Fruit fly (Drosophila melanogaster) whole organism, embryonic: Measurements from ENCODE around the gene CG11550.

Experiments
- Aef1 ChIP-seq: fragments of 200-800 bp; sonication (Bioruptor generic); IDR thresholded peaks from 3 replicates; pipeline ENCODE4 v1.3.6; 2022; ENCODE audit warnings: missing biosample characterization, missing genetic modification characterization
- Blimp-1 ChIP-seq: fragments of 200-800 bp; sonication (Bioruptor generic); optimal IDR thresholded peaks from 3 replicates; lab custom pipeline; 2018; ENCODE audit warnings: missing biosample characterization, missing genetic modification characterization, mild to moderate bottlenecking, moderate library complexity, missing genetic modification reagents
- CG10321 ChIP-seq: fragments of 200-800 bp; sonication (Bioruptor generic); IDR thresholded peaks from 2 replicates; pipeline ENCODE4 v1.3.6; 2022; ENCODE audit warnings: missing biosample characterization, missing genetic modification characterization
- CG10654 ChIP-seq: fragments of 200-800 bp; sonication (Bioruptor generic); optimal IDR thresholded peaks from 2 replicates; lab custom pipeline; 2016; ENCODE audit warnings: missing biosample characterization, missing genetic modification characterization
- CG10979 ChIP-seq: fragments of 200-800 bp; sonication (Bioruptor generic); optimal IDR thresholded peaks from 2 replicates; lab custom pipeline; 2018; ENCODE audit warnings: missing biosample characterization, mild to moderate bottlenecking, missing genetic modification characterization, moderate library complexity
- CG13287 ChIP-seq: fragments of 200-800 bp; sonication (Bioruptor generic); IDR thresholded peaks from 2 replicates; pipeline ENCODE4 v1.3.6; 2022; ENCODE audit warnings: missing biosample characterization, missing genetic modification characterization; ENCODE audit not compliant: partially characterized antibody
- CG14710 ChIP-seq: fragments of 200-800 bp; sonication (Bioruptor generic); optimal IDR thresholded peaks from 3 replicates; lab custom pipeline; 2019; ENCODE audit warnings: missing biosample characterization, mild to moderate bottlenecking, missing genetic modification characterization, moderate library complexity
- CG30403 ChIP-seq: fragments of 200-800 bp; sonication (Bioruptor generic); optimal IDR thresholded peaks from 3 replicates; lab custom pipeline; 2016; ENCODE audit warnings: missing biosample characterization, missing genetic modification characterization
- CG3163 ChIP-seq: fragments of 200-800 bp; sonication (Bioruptor generic); optimal IDR thresholded peaks from 3 replicates; lab custom pipeline; 2016; ENCODE audit warnings: missing biosample characterization, missing genetic modification characterization
- CG4424 ChIP-seq: fragments of 200-800 bp; sonication (Bioruptor generic); optimal IDR thresholded peaks from 3 replicates; lab custom pipeline; 2016; ENCODE audit warnings: missing biosample characterization, missing genetic modification characterization
- CG4617 ChIP-seq: fragments of 200-800 bp; sonication (Bioruptor generic); optimal IDR thresholded peaks from 3 replicates; lab custom pipeline; 2016; ENCODE audit warnings: missing biosample characterization, missing genetic modification characterization, borderline replicate concordance
- CG4820 ChIP-seq: fragments of 200-800 bp; sonication (Bioruptor generic); optimal IDR thresholded peaks from 3 replicates; lab custom pipeline; 2016; ENCODE audit warnings: missing biosample characterization, missing genetic modification characterization
- CG6175 ChIP-seq: fragments of 200-800 bp; sonication (Bioruptor generic); IDR thresholded peaks from 3 replicates; pipeline ENCODE4 v1.3.6; 2022; ENCODE audit warnings: missing biosample characterization, missing genetic modification characterization
- CG6272 ChIP-seq: fragments of 200-800 bp; sonication (Bioruptor generic); IDR thresholded peaks from 2 replicates; pipeline ENCODE4 v1.3.6; 2022; ENCODE audit warnings: missing biosample characterization, missing genetic modification characterization
- CG6683 ChIP-seq: fragments of 200-800 bp; sonication (Bioruptor generic); optimal IDR thresholded peaks from 2 replicates; lab custom pipeline; 2017; ENCODE audit warnings: missing biosample characterization, mild to moderate bottlenecking, missing genetic modification characterization, missing genetic modification reagents
- CG6813 ChIP-seq: fragments of 200-800 bp; sonication (Bioruptor generic); optimal IDR thresholded peaks from 2 replicates; lab custom pipeline; 2017; ENCODE audit warnings: missing biosample characterization, missing genetic modification characterization, mild to moderate bottlenecking, moderate library complexity, missing genetic modification reagents
- CG8281 ChIP-seq: fragments of 200-800 bp; sonication (Bioruptor generic); optimal IDR thresholded peaks from 2 replicates; lab custom pipeline; 2018; ENCODE audit warnings: missing biosample characterization, mild to moderate bottlenecking, missing genetic modification characterization, moderate library complexity
- CG8944 ChIP-seq: fragments of 200-800 bp; sonication (Bioruptor generic); optimal IDR thresholded peaks from 3 replicates; lab custom pipeline; 2016; ENCODE audit warnings: missing biosample characterization, missing genetic modification characterization
- CkIIα-i1 ChIP-seq: fragments of 200-800 bp; sonication (Bioruptor generic); IDR thresholded peaks from 2 replicates; pipeline ENCODE4 v1.3.6; 2022; ENCODE audit warnings: missing biosample characterization, missing genetic modification characterization
- CoRest ChIP-seq: fragments of 200-800 bp; sonication (Bioruptor generic); optimal IDR thresholded peaks from 3 replicates; lab custom pipeline; 2018; ENCODE audit warnings: missing biosample characterization, mild to moderate bottlenecking, missing genetic modification characterization, moderate library complexity
- Ets65A ChIP-seq: fragments of 200-800 bp; sonication (Bioruptor generic); peaks from one replicate; lab custom pipeline; 2016; ENCODE audit warnings: missing biosample characterization, missing genetic modification characterization
- Mad ChIP-seq: fragments of 200-800 bp; sonication (Bioruptor generic); optimal IDR thresholded peaks from 2 replicates; lab custom pipeline; 2016; ENCODE audit warnings: missing biosample characterization, missing genetic modification characterization
- Med ChIP-seq: fragments of 200-800 bp; sonication (Bioruptor generic); peaks from one replicate; lab custom pipeline; 2016; ENCODE audit warnings: missing biosample characterization, missing genetic modification characterization, mild to moderate bottlenecking, inconsistent platforms, moderate library complexity
- Pdp1 ChIP-seq, 2 experiments: fragments of 200-800 bp; sonication (Bioruptor generic); optimal IDR thresholded peaks; 3 replicates each; lab custom pipeline; 2016; ENCODE audit warnings: missing biosample characterization in 2 of 2, missing genetic modification characterization in 2 of 2, mild to moderate bottlenecking in 1 of 2, moderate library complexity in 1 of 2
- Rfx ChIP-seq: fragments of 200-800 bp; sonication (Bioruptor generic); IDR thresholded peaks from 2 replicates; pipeline ENCODE4 v1.3.6; 2022; ENCODE audit warnings: missing biosample characterization, missing genetic modification characterization
- Sry-β ChIP-seq: fragments of 200-800 bp; sonication (Bioruptor generic); optimal IDR thresholded peaks from 2 replicates; lab custom pipeline; 2018; ENCODE audit warnings: missing biosample characterization, mild to moderate bottlenecking, missing genetic modification characterization, moderate library complexity
- Taf1 ChIP-seq: fragments of 200-800 bp; sonication (Bioruptor generic); IDR thresholded peaks from 2 replicates; pipeline ENCODE4 v1.3.6; 2022; ENCODE audit warnings: missing biosample characterization, missing genetic modification characterization
- ab ChIP-seq: fragments of 200-800 bp; sonication (Bioruptor generic); optimal IDR thresholded peaks from 2 replicates; lab custom pipeline; 2016; ENCODE audit warnings: missing biosample characterization, missing genetic modification characterization
- amos ChIP-seq: fragments of 200-800 bp; sonication (Bioruptor generic); IDR thresholded peaks from 2 replicates; pipeline ENCODE4 v1.3.6; 2022; ENCODE audit warnings: missing biosample characterization, missing genetic modification characterization; ENCODE audit not compliant: partially characterized antibody
- ara ChIP-seq: fragments of 200-800 bp; sonication (Bioruptor generic); IDR thresholded peaks from 2 replicates; pipeline ENCODE4 v1.3.6; 2022; ENCODE audit warnings: missing biosample characterization, missing genetic modification characterization
- bbx ChIP-seq: fragments of 200-800 bp; sonication (Bioruptor generic); IDR thresholded peaks from 2 replicates; pipeline ENCODE4 v1.3.6; 2022; ENCODE audit warnings: missing biosample characterization, missing genetic modification characterization; ENCODE audit not compliant: partially characterized antibody
- chinmo ChIP-seq: fragments of 200-800 bp; sonication (Bioruptor generic); IDR thresholded peaks from 4 replicates; pipeline ENCODE4 v1.3.6; 2022; ENCODE audit warnings: missing biosample characterization, missing genetic modification characterization; ENCODE audit not compliant: partially characterized antibody
- corto ChIP-seq: fragments of 200-800 bp; sonication (Bioruptor generic); optimal IDR thresholded peaks from 2 replicates; lab custom pipeline; 2016; ENCODE audit warnings: missing biosample characterization, mild to moderate bottlenecking, missing genetic modification characterization, moderate library complexity
- crp ChIP-seq, 2 experiments: fragments of 200-800 bp; sonication (Bioruptor generic); optimal IDR thresholded peaks; 2 replicates in 1 of 2; 3 replicates in 1 of 2; lab custom pipeline; 2017; ENCODE audit warnings: missing biosample characterization in 2 of 2, missing genetic modification characterization in 2 of 2, mild to moderate bottlenecking in 1 of 2, moderate library complexity in 1 of 2
- emc ChIP-seq: fragments of 200-800 bp; sonication (Bioruptor generic); optimal IDR thresholded peaks from 2 replicates; lab custom pipeline; 2016; ENCODE audit warnings: missing biosample characterization, missing genetic modification characterization
- ftz-f1 ChIP-seq: fragments of 200-800 bp; sonication (Bioruptor generic); optimal IDR thresholded peaks from 2 replicates; lab custom pipeline; 2016; ENCODE audit warnings: missing biosample characterization, missing genetic modification characterization
- ken ChIP-seq: fragments of 200-800 bp; sonication (Bioruptor generic); IDR thresholded peaks from 3 replicates; pipeline ENCODE4 v1.3.6; 2022; ENCODE audit warnings: missing biosample characterization, missing genetic modification characterization
- lbe ChIP-seq: fragments of 200-800 bp; sonication (Bioruptor generic); optimal IDR thresholded peaks from 2 replicates; lab custom pipeline; 2016; ENCODE audit warnings: missing biosample characterization, mild to moderate bottlenecking, missing genetic modification characterization
- lola ChIP-seq, 3 experiments: fragments of >200 bp in 2 of 3; fragments of 200-800 bp in 1 of 3; sonication (Bioruptor generic) in 1 of 3; optimal IDR thresholded peaks; 2 replicates each; lab custom pipeline; 2017 to 2019; ENCODE audit warnings: missing biosample characterization in 3 of 3, missing genetic modification characterization in 3 of 3, mild to moderate bottlenecking in 1 of 3, moderate library complexity in 1 of 3
- nau ChIP-seq: fragments of 200-800 bp; sonication (Bioruptor generic); optimal IDR thresholded peaks from 3 replicates; lab custom pipeline; 2017; ENCODE audit warnings: missing biosample characterization, mild to moderate bottlenecking, missing genetic modification characterization, missing genetic modification reagents
- nom ChIP-seq: fragments of 200-800 bp; sonication (Bioruptor generic); optimal IDR thresholded peaks from 2 replicates; lab custom pipeline; 2017; ENCODE audit warnings: missing biosample characterization, missing genetic modification characterization, mild to moderate bottlenecking, moderate library complexity, missing genetic modification reagents
- pum ChIP-seq: fragments of 200-800 bp; sonication (Bioruptor generic); optimal IDR thresholded peaks from 2 replicates; lab custom pipeline; 2016; ENCODE audit warnings: missing biosample characterization, missing genetic modification characterization
- ranshi ChIP-seq: fragments of 200-800 bp; sonication (Bioruptor generic); IDR thresholded peaks from 2 replicates; pipeline ENCODE4 v1.3.6; 2022; ENCODE audit warnings: missing biosample characterization, missing genetic modification characterization
- sens ChIP-seq: fragments of 200-800 bp; sonication (Bioruptor generic); peaks from one replicate; lab custom pipeline; 2016; ENCODE audit warnings: missing biosample characterization, missing genetic modification characterization
- stc ChIP-seq: fragments of 200-800 bp; sonication (Bioruptor generic); IDR thresholded peaks from 2 replicates; pipeline ENCODE4 v1.3.6; 2022; ENCODE audit warnings: missing biosample characterization, missing genetic modification characterization
- tin ChIP-seq: fragments of 200-800 bp; sonication (Bioruptor generic); optimal IDR thresholded peaks from 3 replicates; lab custom pipeline; 2016; ENCODE audit warnings: missing biosample characterization, missing genetic modification characterization
- twi ChIP-seq: fragments of 200-800 bp; optimal IDR thresholded peaks from 2 replicates; lab custom pipeline; 2019; ENCODE audit warnings: missing biosample characterization, mild to moderate bottlenecking, missing genetic modification characterization, moderate library complexity
- vvl ChIP-seq: fragments of 200-800 bp; sonication (Bioruptor generic); IDR thresholded peaks from 2 replicates; pipeline ENCODE4 v1.3.6; 2022; ENCODE audit warnings: missing biosample characterization, missing genetic modification characterization

The CG11550 gene

DNA sequence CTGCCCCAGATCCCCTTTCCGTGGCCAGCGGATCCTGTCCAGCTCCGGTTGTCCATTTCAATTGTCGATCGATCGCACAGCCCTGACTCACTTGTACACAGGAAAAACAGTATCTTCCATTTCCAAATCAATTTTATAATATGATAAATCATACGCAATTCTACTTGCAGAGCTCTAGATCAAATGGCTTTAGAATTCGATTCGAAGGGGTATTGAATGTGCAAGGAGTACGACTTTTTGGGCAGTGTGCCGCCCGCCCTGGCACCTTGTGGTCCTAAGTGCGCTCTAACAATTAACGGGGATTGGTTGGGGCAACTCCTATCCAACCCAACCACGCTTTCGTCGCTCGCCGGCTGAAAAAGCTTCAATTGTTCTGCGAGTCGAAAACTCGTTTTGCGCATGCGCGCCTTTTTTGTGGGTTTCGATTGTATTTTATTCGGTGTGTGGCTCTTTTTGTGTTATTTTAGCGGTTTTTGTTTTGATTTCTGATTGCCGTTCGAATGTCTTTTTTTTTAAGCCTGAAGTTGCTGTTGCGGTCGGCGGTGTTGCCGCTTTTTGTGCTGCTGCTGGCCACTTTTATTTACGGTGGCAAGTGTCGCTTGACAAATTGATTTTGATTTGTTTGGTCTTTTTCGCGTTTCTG is 2.6 kb upstream of the CG11550 start (continued):
- TF ChIP-seq CG8281 (no peak), sens (GFP tag; lab: Kevin White, UChicago) (peak; percentile 19), nom (GFP tag; lab: Kevin White, UChicago) (peak; percentile 83), nau (GFP tag; lab: Kevin White, UChicago) (no peak), CG13287 (GFP tag; lab: Robert Waterston, UW) (no peak), Taf1 (GFP tag; lab: Robert Waterston, UW) (no peak), stc (GFP tag; lab: Robert Waterston, UW) (no peak), emc (GFP tag; lab: Kevin White, UChicago) (no peak), ken (GFP tag; lab: Robert Waterston, UW) (no peak), chinmo (GFP tag; lab: Robert Waterston, UW) (0 out of 4 replicates have a peak, but pooled peaks have one; percentile 26), CG30403 (GFP tag; lab: Kevin White, UChicago) (no peak)

DNA sequence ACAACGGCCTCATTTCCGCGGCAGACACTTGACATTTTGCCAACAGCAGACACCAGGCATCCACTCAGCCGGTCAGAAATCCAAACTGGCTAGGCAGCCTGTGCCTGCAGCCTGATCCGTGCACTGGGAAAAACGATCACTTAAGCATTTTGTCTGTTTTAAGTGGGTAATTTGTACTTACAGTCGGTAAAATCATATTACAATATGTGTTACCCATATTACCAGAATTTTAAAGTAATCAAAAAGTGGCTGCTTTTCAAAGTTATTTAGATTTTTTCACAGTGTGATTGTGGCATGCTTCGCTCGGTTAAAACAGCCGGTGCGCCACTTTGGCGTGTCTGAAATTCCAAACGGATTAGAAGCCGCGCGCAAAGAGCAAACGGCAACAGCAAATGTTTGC is 1.1 kb upstream of the CG11550 start:
- TF ChIP-seq Pdp1 (GFP tag; optimal IDR thresholded peaks at IDR 0.05; lab: Kevin White, UChicago) (peak in 1 of 2 experiments; percentile 5), ara (GFP tag; lab: Robert Waterston, UW) (peak; percentile 38; the same call in 1 of the 2 replicates), CG6813 (GFP tag; lab: Kevin White, UChicago) (peak; percentile 5), CG8944 (GFP tag; lab: Kevin White, UChicago) (peak; percentile 12), CG4820 (peak; percentile 30), Blimp-1 (GFP tag; lab: Kevin White, UChicago) (peak; percentile 28), crp (GFP tag; optimal IDR thresholded peaks at IDR 0.05; lab: Kevin White, UChicago) (no peak), CoRest (tag; lab: Kevin White, UChicago) (no peak), amos (no peak), CG14710 (peak; percentile 33), lbe (GFP tag; lab: Kevin White, UChicago) (peak; percentile 63), ftz-f1 (GFP tag; lab: Kevin White, UChicago) (no peak), lola (GFP tag; optimal IDR thresholded peaks at IDR 0.05; lab: Kevin White, UChicago) (peak in 1 of 3 experiments; percentile 1), ab (GFP tag; lab: Kevin White, UChicago) (no peak), Sry-β (GFP tag; lab: Kevin White, UChicago) (no peak), CkIIα-i1 (GFP tag; lab: Robert Waterston, UW) (no peak), CG6683 (GFP tag; lab: Kevin White, UChicago) (no peak), bbx (GFP tag; lab: Robert Waterston, UW) (no peak), vvl (0 out of 2 replicates have a peak, but pooled peaks have one; percentile 23), corto (peak; percentile 12), Aef1 (GFP tag; lab: Robert Waterston, UW) (no peak), CG10321 (GFP tag; lab: Robert Waterston, UW) (no peak), tin (GFP tag; lab: Kevin White, UChicago) (peak; percentile 18), ranshi (GFP tag; lab: Robert Waterston, UW) (no peak), CG6272 (GFP tag; lab: Robert Waterston, UW) (no peak), CG10979 (tag; lab: Kevin White, UChicago) (peak; percentile 55), CG4617 (no peak), Rfx (GFP tag; lab: Robert Waterston, UW) (0 out of 2 replicates have a peak, but pooled peaks have one; percentile 11), CG3163 (no peak), Med (peak; percentile 75), CG10654 (GFP tag; lab: Kevin White, UChicago) (no peak), pum (no peak), CG4424 (GFP tag; lab: Kevin White, UChicago) (peak; percentile 34), CG6175 (no peak), Ets65A (peak; percentile 89), Mad (no peak), twi (tag; lab: Kevin White, UChicago) (no peak)
